Fruit fly (Drosophila melanogaster) S2 (cell line): ENCODE results near the gene CG14543.

Source experiments
- CG8478 ChIP-seq: fragments of >200 bp; optimal IDR thresholded peaks from 2 replicates; lab custom pipeline; 2018
- CTCF ChIP-seq, 2 experiments: fragments of >200 bp; optimal IDR thresholded peaks; 2 replicates each; lab custom pipeline; 2018

dm6 chr3R:26058066-26058465, 1.6 kb downstream of the CG14543 start, which contains the start of the genes PIG-P and Tcs6:
- TF ChIP-seq CG8478 (lab: Kevin White, UChicago): no peak
- TF ChIP-seq CTCF (optimal IDR thresholded peaks at IDR 0.05; lab: Kevin White, UChicago): no peak
